Worm (Caenorhabditis elegans): ENCODE results near the gene R74.7.

The R74.7 gene

DNA sequence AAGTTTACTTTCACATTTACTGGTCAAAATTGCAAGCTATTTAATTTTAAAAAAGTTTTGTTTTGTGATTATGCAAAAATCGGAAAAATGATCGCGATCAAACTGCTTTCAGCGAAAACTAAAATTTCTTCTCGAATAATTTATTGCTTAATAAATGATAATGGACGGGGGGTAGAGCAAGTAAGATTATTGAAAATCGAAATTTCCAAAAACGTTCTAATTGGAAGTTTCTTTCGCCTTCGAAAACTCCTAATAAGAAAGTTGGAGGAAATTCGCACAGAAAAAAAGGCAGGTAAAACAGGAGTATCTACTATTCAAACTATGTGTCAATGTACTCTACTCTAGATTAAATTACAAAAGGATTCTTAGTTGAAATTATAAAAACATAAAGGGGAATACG lies 32.0 kb upstream of the R74.7 start (continued):
- TF ChIP-seq snpc-3.4 (tag; optimal IDR thresholded peaks at IDR 0.05), result peak; percentile 23
- TF ChIP-seq D2030.7 (GFP tag; IDR thresholded peaks at IDR 0.05), result peak; percentile 63
- 0 out of 2 replicates have a peak, but pooled peaks have one; percentile 31 for TF ChIP-seq ztf-25 (GFP tag; IDR thresholded peaks at IDR 0.05)
- no peak for TF ChIP-seq B0019.2 (GFP tag; conservative IDR thresholded peaks at IDR 0.05)
- peak; percentile 82 for TF ChIP-seq repo-1 (tag; optimal IDR thresholded peaks at IDR 0.05)
- TF ChIP-seq chd-7 (tag; optimal IDR thresholded peaks at IDR 0.05), result peak; percentile 42
- no peak for TF ChIP-seq snpc-4 (GFP tag; optimal IDR thresholded peaks at IDR 0.05)
- peak in 3 of 4 experiments; percentile 9 to 49 (median 48) for TF ChIP-seq snpc-4 (tag; optimal IDR thresholded peaks at IDR 0.05)
- TF ChIP-seq F52B5.7 (tag; optimal IDR thresholded peaks at IDR 0.05), result no peak
- peak; percentile 83 for TF ChIP-seq mes-4 (tag; optimal IDR thresholded peaks at IDR 0.05)
- no peak for TF ChIP-seq F57C9.4 (tag; optimal IDR thresholded peaks at IDR 0.05)
- TF ChIP-seq ekl-4 (GFP tag; IDR thresholded peaks at IDR 0.05), result peak; percentile 70
- TF ChIP-seq rpc-1 (optimal IDR thresholded peaks at IDR 0.05), result no peak
- peak; percentile 7 for TF ChIP-seq rpc-1 (tag; optimal IDR thresholded peaks at IDR 0.05)
- no peak for TF ChIP-seq Y67H2A.10 (GFP tag; conservative IDR thresholded peaks at IDR 0.05)
- TF ChIP-seq ztf-6 (GFP tag; IDR thresholded peaks at IDR 0.05), result no peak
- peak; percentile 63 for TF ChIP-seq zim-3 (tag; optimal IDR thresholded peaks at IDR 0.05)
- TF ChIP-seq F39B2.1 (GFP tag; IDR thresholded peaks at IDR 0.05), result peak; percentile 9; the same call in 1 of the 2 replicates
- TF ChIP-seq mcd-1 (GFP tag; IDR thresholded peaks at IDR 0.05), result no peak
- peak; percentile 69 for TF ChIP-seq B0336.3 (GFP tag; IDR thresholded peaks at IDR 0.05)
- no peak; the same call in 1 of the 2 replicates for TF ChIP-seq lin-26 (GFP tag; IDR thresholded peaks at IDR 0.05)
- TF ChIP-seq ceh-100 (GFP tag; IDR thresholded peaks at IDR 0.05), result peak; percentile 32; the same call in 1 of the 2 replicates
- no peak for TF ChIP-seq C17E4.6 (GFP tag; IDR thresholded peaks at IDR 0.05)
- TF ChIP-seq tbp1 (GFP tag; optimal IDR thresholded peaks at IDR 0.05), result peak; percentile 47
- no peak for TF ChIP-seq bed-1 (GFP tag; IDR thresholded peaks at IDR 0.05)
- TF ChIP-seq ceh-79 (tag; optimal IDR thresholded peaks at IDR 0.05), result peak; percentile 69
- peak; percentile 89 for TF ChIP-seq Y53G8AR.9 (GFP tag; conservative IDR thresholded peaks at IDR 0.05)
- TF ChIP-seq ceh-40 (GFP tag; IDR thresholded peaks at IDR 0.05), result no peak
- TF ChIP-seq hrde-1 (tag; optimal IDR thresholded peaks at IDR 0.05; ENCODE audit: borderline replicate concordance), result peak; percentile 92
- TF ChIP-seq unc-130 (GFP tag; optimal IDR thresholded peaks at IDR 0.05), result peak; percentile 69
- TF ChIP-seq die-1 (tag; optimal IDR thresholded peaks at IDR 0.05), result peak; percentile 54
- TF ChIP-seq dox-1 (GFP tag; IDR thresholded peaks at IDR 0.05), result peak; percentile 3; the same call in 1 of the 2 replicates
- TF ChIP-seq F37B4.10 (GFP tag; IDR thresholded peaks at IDR 0.05), result no peak
- TF ChIP-seq let-607 (tag; optimal IDR thresholded peaks at IDR 0.05), result peak in 1 of 2 experiments; percentile 11
- TF ChIP-seq fkh-3 (tag; optimal IDR thresholded peaks at IDR 0.05), result peak; percentile 54
- TF ChIP-seq madf-8 (GFP tag; conservative IDR thresholded peaks at IDR 0.05), result no peak
- no peak for TF ChIP-seq cebp-1 (GFP tag; IDR thresholded peaks at IDR 0.05)
- peak; percentile 41 for TF ChIP-seq cebp-1 (tag; optimal IDR thresholded peaks at IDR 0.05)
- no peak for TF ChIP-seq pha-4 (tag; optimal IDR thresholded peaks at IDR 0.05)
- peak; percentile 88 for TF ChIP-seq athp-1 (tag; optimal IDR thresholded peaks at IDR 0.05)
- no peak for TF ChIP-seq B0261.1 (tag; optimal IDR thresholded peaks at IDR 0.05)
- no peak for TF ChIP-seq mel-28 (tag; optimal IDR thresholded peaks at IDR 0.05; ENCODE audit: borderline replicate concordance)
- peak; percentile 85 for TF ChIP-seq madf-3 (GFP tag; IDR thresholded peaks at IDR 0.05)
- peak; percentile 82 for TF ChIP-seq F49E8.2 (tag; optimal IDR thresholded peaks at IDR 0.05; ENCODE audit: insufficient read depth)
- peak; percentile 63 for TF ChIP-seq him-1 (tag; optimal IDR thresholded peaks at IDR 0.05)
- peak; percentile 83; the same call in 1 of the 2 replicates for TF ChIP-seq nfya-2 (GFP tag; IDR thresholded peaks at IDR 0.05)
- no peak for TF ChIP-seq rec-8 (tag; optimal IDR thresholded peaks at IDR 0.05)
- peak; percentile 68 for TF ChIP-seq atf-7 (tag; optimal IDR thresholded peaks at IDR 0.05)
- TF ChIP-seq aptf-3 (GFP tag; IDR thresholded peaks at IDR 0.05), result peak; percentile 76; the same call in 1 of the 2 replicates

All from whole organism, young adult.